Fruit fly (Drosophila melanogaster): ENCODE results near the gene CG43680.

Gene CG43680

dm6 chr3L:15053251-15053650 is at the start of gene CG43680:
CG43680 (minus strand) TSS chr3L:15053351.
- TF ChIP-seq EcR (GFP tag; optimal IDR thresholded peaks at IDR 0.05) (no peak), pan (optimal IDR thresholded peaks at IDR 0.05) (no peak), Dll (optimal IDR thresholded peaks at IDR 0.05) (no peak), psq (optimal IDR thresholded peaks at IDR 0.05) (no peak), CG8478 (optimal IDR thresholded peaks at IDR 0.05) (no peak), usp (GFP tag; optimal IDR thresholded peaks at IDR 0.05) (no peak)

- TF ChIP-seq EcR (GFP tag; optimal IDR thresholded peaks at IDR 0.05): no peak
- peak; percentile 28 for TF ChIP-seq Dll (optimal IDR thresholded peaks at IDR 0.05)
Measured at dm6 chr3L:15102669-15103309, 49.6 kb upstream of the CG43680 start.

dm6 chr3L:15101639-15102413 is 48.7 kb upstream of the CG43680 start:
- TF ChIP-seq usp (GFP tag; optimal IDR thresholded peaks at IDR 0.05) (no peak), Dll (optimal IDR thresholded peaks at IDR 0.05) (peak; percentile 68)

dm6 chr3L:15100983-15101382 is 47.8 kb upstream of the CG43680 start:
- no peak for TF ChIP-seq Dll (optimal IDR thresholded peaks at IDR 0.05)
- TF ChIP-seq pan (optimal IDR thresholded peaks at IDR 0.05): no peak

dm6 chr3L:15099541-15099940 is 46.4 kb upstream of the CG43680 start:
- TF ChIP-seq EcR (GFP tag; optimal IDR thresholded peaks at IDR 0.05): no peak

dm6 chr3L:15098659-15099512 is 45.7 kb upstream of the CG43680 start:
- no peak for TF ChIP-seq EcR (GFP tag; optimal IDR thresholded peaks at IDR 0.05)
- TF ChIP-seq pan (optimal IDR thresholded peaks at IDR 0.05): no peak
- TF ChIP-seq Dll (optimal IDR thresholded peaks at IDR 0.05): no peak
- no peak for TF ChIP-seq CG8478 (optimal IDR thresholded peaks at IDR 0.05)
- no peak for TF ChIP-seq psq (optimal IDR thresholded peaks at IDR 0.05)
- no peak for TF ChIP-seq usp (GFP tag; optimal IDR thresholded peaks at IDR 0.05)

dm6 chr3L:15097878-15098520 is 44.8 kb upstream of the CG43680 start, which contains the start of gene Ctps:
Ctps (plus strand) TSS chr3L:15097914.
- TF ChIP-seq usp (GFP tag; optimal IDR thresholded peaks at IDR 0.05) (no peak), CG8478 (optimal IDR thresholded peaks at IDR 0.05) (no peak), EcR (GFP tag; optimal IDR thresholded peaks at IDR 0.05) (no peak), Dll (optimal IDR thresholded peaks at IDR 0.05) (no peak), psq (optimal IDR thresholded peaks at IDR 0.05) (no peak), pan (optimal IDR thresholded peaks at IDR 0.05) (no peak)

dm6 chr3L:15094589-15095288 is 41.6 kb upstream of the CG43680 start, which contains the start of the genes sstn, Plp and GlyRS:
sstn (minus strand) TSS chr3L:15094719.
Plp (minus strand) TSS chr3L:15094724.
GlyRS (plus strand) TSS chr3L:15095142.
- TF ChIP-seq EcR (GFP tag; optimal IDR thresholded peaks at IDR 0.05) (no peak), Dll (optimal IDR thresholded peaks at IDR 0.05) (no peak)

- no peak for TF ChIP-seq psq (optimal IDR thresholded peaks at IDR 0.05)
- no peak for TF ChIP-seq EcR (GFP tag; optimal IDR thresholded peaks at IDR 0.05)
- TF ChIP-seq Dll (optimal IDR thresholded peaks at IDR 0.05): no peak
- no peak for TF ChIP-seq usp (GFP tag; optimal IDR thresholded peaks at IDR 0.05)
- TF ChIP-seq CG8478 (optimal IDR thresholded peaks at IDR 0.05): no peak
- TF ChIP-seq pan (optimal IDR thresholded peaks at IDR 0.05): no peak
Measured at dm6 chr3L:15093929-15094588, 40.9 kb upstream of the CG43680 start.

dm6 chr3L:15089887-15090679 is 36.9 kb upstream of the CG43680 start:
- TF ChIP-seq EcR (GFP tag; optimal IDR thresholded peaks at IDR 0.05) (no peak), usp (GFP tag; optimal IDR thresholded peaks at IDR 0.05) (no peak), Dll (optimal IDR thresholded peaks at IDR 0.05) (no peak), CG8478 (optimal IDR thresholded peaks at IDR 0.05) (no peak), psq (optimal IDR thresholded peaks at IDR 0.05) (no peak), pan (optimal IDR thresholded peaks at IDR 0.05) (no peak)
